Worm (Caenorhabditis elegans): ENCODE results near the gene Y62H9A.12.

- TF ChIP-seq gei-8 (GFP tag; optimal IDR thresholded peaks at IDR 0.05) (no peak), zag-1 (tag; optimal IDR thresholded peaks at IDR 0.05) (no peak), nhr-28 (tag; optimal IDR thresholded peaks at IDR 0.05) (peak; percentile 12)
These were observed 21.0 kb downstream of the Y62H9A.12 start for ce11 chrX:11934933-11935332.
